Fruit fly (Drosophila melanogaster) whole organism, larva: ENCODE data around the gene ens.

ENCODE experiments used
- noc ChIP-seq: fragments of 200-800 bp; sonication (Bioruptor generic); optimal IDR thresholded peaks from 3 replicates; lab custom pipeline; 2019; ENCODE audit warnings: missing biosample characterization, mild to moderate bottlenecking, missing genetic modification characterization, moderate library complexity

Gene ens

dm6 chr3L:4110212-4110611 lies 24.1 kb downstream of the ens start:
- no peak for TF ChIP-seq noc

- peak; percentile 86 for TF ChIP-seq noc
Measured at dm6 chr3L:4108844-4109494, 25.4 kb downstream of the ens start.

- no peak for TF ChIP-seq noc
Measured at dm6 chr3L:4108072-4108843, 26.1 kb downstream of the ens start, which contains the start of gene Ack. Gene Ack (plus strand): TSS chr3L:4108186.

dm6 chr3L:4107120-4107519 lies 27.2 kb downstream of the ens start:
- TF ChIP-seq noc = no peak

- peak; percentile 48 for TF ChIP-seq noc
Measured at dm6 chr3L:4103258-4104247, 30.8 kb downstream of the ens start, which contains the start of gene Fit1. Gene Fit1 (plus strand): TSS chr3L:4103564.

dm6 chr3L:4102496-4103257 lies 31.7 kb downstream of the ens start, which contains the start of gene CG14995:
Gene CG14995 (minus strand): TSS chr3L:4103256.
- TF ChIP-seq noc = peak; percentile 3

- TF ChIP-seq noc = no peak
Measured at dm6 chr3L:4099194-4099593, 35.2 kb downstream of the ens start.

dm6 chr3L:4096546-4096945 lies 37.8 kb downstream of the ens start:
- no peak for TF ChIP-seq noc

- no peak for TF ChIP-seq noc
Measured at dm6 chr3L:4092705-4093257, 41.6 kb downstream of the ens start, which contains the start of gene CG14990. Gene CG14990 (plus strand): TSS chr3L:4093207.

dm6 chr3L:4088694-4089190 lies 45.6 kb downstream of the ens start, which contains the start of gene Gad1:
Gene Gad1 (minus strand): TSS chr3L:4088744.
- no peak for TF ChIP-seq noc

dm6 chr3L:4087281-4087680 lies 47.1 kb downstream of the ens start, which contains the start of gene CG14989:
Gene CG14989 (plus strand): TSS chr3L:4087581.
- no peak for TF ChIP-seq noc

- TF ChIP-seq noc = no peak
Measured at dm6 chr3L:4085867-4086266, 48.5 kb downstream of the ens start.

dm6 chr3L:4083442-4083841 lies 50.9 kb downstream of the ens start:
- TF ChIP-seq noc = no peak

- no peak for TF ChIP-seq noc
Measured at dm6 chr3L:4081243-4081642, 53.1 kb downstream of the ens start.

- no peak for TF ChIP-seq noc
Measured at dm6 chr3L:4080278-4080677, 54.1 kb downstream of the ens start.
